Worm (Caenorhabditis elegans) whole organism, young adult: Measurements from ENCODE around the gene dot-1.4.
A peak's percentile ranks its signal among the peaks of the same experiment; 100 is the strongest.

ENCODE experiments used
- B0261.1 ChIP-seq: sonication (generic microtip); optimal IDR thresholded peaks from 2 replicates; lab custom pipeline; 2016; ENCODE audit warnings: mild to moderate bottlenecking, missing genetic modification characterization, moderate library complexity, missing compliant biosample characterization
- D2030.7 ChIP-seq: fragments of 200-800 bp; sonication (Bioruptor generic); IDR thresholded peaks from 2 replicates; pipeline ENCODE4 v1.3.6; 2022; ENCODE audit warnings: missing genetic modification reagents, missing genetic modification characterization, missing compliant biosample characterization
- F10E7.11 ChIP-seq: sonication (generic microtip); optimal IDR thresholded peaks from 2 replicates; lab custom pipeline; 2017; ENCODE audit warnings: mild to moderate bottlenecking, missing genetic modification characterization, moderate library complexity, missing compliant biosample characterization
- F22D6.2 ChIP-seq: sonication (generic microtip); optimal IDR thresholded peaks from 2 replicates; lab custom pipeline; 2016; ENCODE audit warnings: mild to moderate bottlenecking, missing genetic modification characterization, missing compliant biosample characterization
- F39B2.1 ChIP-seq: fragments of 200-800 bp; sonication (Bioruptor generic); IDR thresholded peaks from 2 replicates; pipeline ENCODE4 v1.3.6; 2022; ENCODE audit warnings: missing genetic modification reagents, missing genetic modification characterization, missing compliant biosample characterization
- F57A8.1 ChIP-seq: fragments of 200-800 bp; sonication (Bioruptor generic); optimal IDR thresholded peaks from 2 replicates; lab custom pipeline; 2018; ENCODE audit warnings: mild to moderate bottlenecking, missing genetic modification characterization, moderate library complexity, missing compliant biosample characterization
- K11D2.4 ChIP-seq: fragments of 200-800 bp; sonication (Bioruptor generic); IDR thresholded peaks from 2 replicates; pipeline ENCODE4 v1.3.6; 2022; ENCODE audit warnings: missing genetic modification reagents, missing genetic modification characterization, missing compliant biosample characterization
- Y53G8AR.9 ChIP-seq: fragments of 200-800 bp; sonication (Bioruptor generic); conservative IDR thresholded peaks from 2 replicates; pipeline ENCODE4 v1.3.6; 2022; ENCODE audit warnings: missing genetic modification reagents, missing genetic modification characterization, missing compliant biosample characterization
- Y56A3A.18 ChIP-seq: fragments of 200-800 bp; sonication (Bioruptor generic); IDR thresholded peaks from 2 replicates; pipeline ENCODE4 v1.3.6; 2022; ENCODE audit warnings: missing genetic modification reagents, missing genetic modification characterization, missing compliant biosample characterization
- Y67H2A.10 ChIP-seq: fragments of 200-800 bp; sonication (Bioruptor generic); conservative IDR thresholded peaks from 2 replicates; pipeline ENCODE4 v1.3.6; 2022; ENCODE audit warnings: missing genetic modification reagents, missing genetic modification characterization, missing compliant biosample characterization
- Y79H2A.3 ChIP-seq: fragments of 200-800 bp; sonication (Bioruptor generic); conservative IDR thresholded peaks from 2 replicates; pipeline ENCODE4 v1.3.6; 2022; ENCODE audit warnings: missing genetic modification reagents, missing genetic modification characterization, missing compliant biosample characterization
- aptf-2 ChIP-seq: fragments of 200-800 bp; sonication (Bioruptor generic); conservative IDR thresholded peaks from 2 replicates; pipeline ENCODE4 v1.3.6; 2022; ENCODE audit warnings: missing genetic modification reagents, missing genetic modification characterization, missing compliant biosample characterization
- attf-6 ChIP-seq: fragments of 200-800 bp; sonication (Bioruptor generic); IDR thresholded peaks from 2 replicates; pipeline ENCODE4 v1.3.6; 2022; ENCODE audit warnings: missing genetic modification reagents, missing genetic modification characterization, missing compliant biosample characterization
- bed-2 ChIP-seq: fragments of 200-800 bp; sonication (Bioruptor generic); IDR thresholded peaks from 2 replicates; pipeline ENCODE4 v1.3.6; 2022; ENCODE audit warnings: missing genetic modification reagents, missing genetic modification characterization, missing compliant biosample characterization
- ceh-100 ChIP-seq: fragments of 200-800 bp; sonication (Bioruptor generic); IDR thresholded peaks from 2 replicates; pipeline ENCODE4 v1.3.6; 2022; ENCODE audit warnings: missing genetic modification reagents, missing genetic modification characterization, missing compliant biosample characterization
- chd-7 ChIP-seq: sonication (generic microtip); optimal IDR thresholded peaks from 2 replicates; lab custom pipeline; 2016; ENCODE audit warnings: mild to moderate bottlenecking, missing genetic modification characterization, moderate library complexity, missing compliant biosample characterization
- dpff-1 ChIP-seq: sonication (generic microtip); optimal IDR thresholded peaks from 2 replicates; lab custom pipeline; 2017; ENCODE audit warnings: mild to moderate bottlenecking, missing genetic modification characterization, missing compliant biosample characterization
- ekl-4 ChIP-seq: fragments of 200-800 bp; sonication (Bioruptor generic); IDR thresholded peaks from 2 replicates; pipeline ENCODE4 v1.3.6; 2022; ENCODE audit warnings: missing genetic modification reagents, missing genetic modification characterization, missing compliant biosample characterization
- him-1 ChIP-seq: sonication (generic microtip); optimal IDR thresholded peaks from 2 replicates; lab custom pipeline; 2016; ENCODE audit warnings: missing genotype, missing genetic modification reagents, missing genetic modification characterization, missing compliant biosample characterization
- hsf-1 ChIP-seq: fragments of 200-800 bp; sonication (Bioruptor generic); IDR thresholded peaks from 2 replicates; pipeline ENCODE4 v1.3.6; 2022; ENCODE audit warnings: missing genetic modification reagents, missing genetic modification characterization, missing compliant biosample characterization
- let-526 ChIP-seq: fragments of 200-800 bp; sonication (Bioruptor generic); IDR thresholded peaks from 2 replicates; pipeline ENCODE4 v1.3.6; 2022; ENCODE audit warnings: missing genetic modification reagents, missing genetic modification characterization, missing compliant biosample characterization
- lin-26 ChIP-seq: fragments of 200-800 bp; sonication (Bioruptor generic); IDR thresholded peaks from 2 replicates; pipeline ENCODE4 v1.3.6; 2022; ENCODE audit warnings: missing genetic modification reagents, missing genetic modification characterization, missing compliant biosample characterization
- lin-35 ChIP-seq, 3 experiments: fragments of 150-350 bp in 2 of 3; sonication (generic microtip) in 1 of 3; optimal IDR thresholded peaks; 2 replicates each; lab custom pipeline; 2014 to 2018; ENCODE audit warnings: missing biosample characterization in 3 of 3, missing genetic modification characterization in 3 of 3, missing genetic modification reagents in 3 of 3
- lin-40 ChIP-seq: sonication (generic microtip); optimal IDR thresholded peaks from 2 replicates; lab custom pipeline; 2016; ENCODE audit warnings: missing genetic modification characterization, mild to moderate bottlenecking, missing compliant biosample characterization, missing genotype, missing genetic modification reagents
- madf-3 ChIP-seq: fragments of 200-800 bp; sonication (Bioruptor generic); IDR thresholded peaks from 2 replicates; pipeline ENCODE4 v1.3.6; 2022; ENCODE audit warnings: missing genetic modification reagents, missing genetic modification characterization, missing compliant biosample characterization
- madf-6 ChIP-seq: fragments of 200-800 bp; sonication (Bioruptor generic); IDR thresholded peaks from 2 replicates; pipeline ENCODE4 v1.3.6; 2022; ENCODE audit warnings: missing genetic modification reagents, missing genetic modification characterization, missing compliant biosample characterization
- mxl-1 ChIP-seq: sonication (generic microtip); optimal IDR thresholded peaks from 2 replicates; lab custom pipeline; 2016; ENCODE audit warnings: missing genetic modification characterization, missing compliant biosample characterization
- nfya-1 ChIP-seq: sonication (generic microtip); optimal IDR thresholded peaks from 2 replicates; lab custom pipeline; 2017; ENCODE audit warnings: antibody characterized with exemption, missing compliant biosample characterization, missing genetic modification characterization, borderline replicate concordance; ENCODE audit not compliant: insufficient read depth
- nfya-2 ChIP-seq: fragments of 200-800 bp; sonication (Bioruptor generic); IDR thresholded peaks from 2 replicates; pipeline ENCODE4 v1.3.6; 2022; ENCODE audit warnings: missing genetic modification reagents, missing genetic modification characterization, missing compliant biosample characterization
- nhr-27 ChIP-seq: fragments of 200-800 bp; sonication (Bioruptor generic); optimal IDR thresholded peaks from 2 replicates; lab custom pipeline; 2018; ENCODE audit warnings: mild to moderate bottlenecking, missing genetic modification characterization, moderate library complexity, missing compliant biosample characterization
- rpc-1 ChIP-seq, 2 experiments: fragments of 150-350 bp in 1 of 2; sonication (generic microtip) in 1 of 2; optimal IDR thresholded peaks; 2 replicates each; lab custom pipeline; 2014 to 2018; ENCODE audit warnings: missing biosample characterization in 1 of 2, missing genetic modification characterization in 1 of 2, missing genetic modification reagents in 1 of 2, missing genotype in 1 of 2
- snpc-1.1 ChIP-seq: sonication (generic microtip); optimal IDR thresholded peaks from 2 replicates; lab custom pipeline; 2017; ENCODE audit warnings: missing genetic modification characterization, mild to moderate bottlenecking, missing compliant biosample characterization, antibody characterized with exemption, moderate library complexity, missing genotype, missing genetic modification reagents; ENCODE audit not compliant: insufficient read depth
- tlf-1 ChIP-seq: fragments of 200-800 bp; sonication (Bioruptor generic); optimal IDR thresholded peaks from 2 replicates; lab custom pipeline; 2018; ENCODE audit warnings: mild to moderate bottlenecking, missing genetic modification characterization, missing compliant biosample characterization
- unc-130 ChIP-seq: sonication (generic microtip); optimal IDR thresholded peaks from 2 replicates; lab custom pipeline; 2016; ENCODE audit warnings: missing genetic modification reagents, missing genetic modification characterization, missing compliant biosample characterization
- xnd-1 ChIP-seq: sonication (generic microtip); optimal IDR thresholded peaks from 2 replicates; lab custom pipeline; 2016; ENCODE audit warnings: missing genotype, missing genetic modification reagents, missing genetic modification characterization, missing compliant biosample characterization
- zfh-2 ChIP-seq: fragments of 200-800 bp; sonication (Bioruptor generic); conservative IDR thresholded peaks from 2 replicates; pipeline ENCODE4 v1.3.6; 2022; ENCODE audit warnings: missing genetic modification reagents, missing genetic modification characterization, missing compliant biosample characterization
- zim-3 ChIP-seq: sonication (generic microtip); optimal IDR thresholded peaks from 2 replicates; lab custom pipeline; 2017; ENCODE audit warnings: mild to moderate bottlenecking, missing genetic modification characterization, moderate library complexity, missing compliant biosample characterization
- ztf-18 ChIP-seq: sonication (generic microtip); optimal IDR thresholded peaks from 2 replicates; lab custom pipeline; 2016; ENCODE audit warnings: missing genotype, mild to moderate bottlenecking, missing genetic modification characterization, missing compliant biosample characterization
- ztf-22 ChIP-seq: fragments of 200-800 bp; sonication (Bioruptor generic); optimal IDR thresholded peaks from 2 replicates; lab custom pipeline; 2018; ENCODE audit warnings: mild to moderate bottlenecking, missing genetic modification characterization, moderate library complexity, missing compliant biosample characterization

Gene dot-1.4

ce11 chrX:11933547-11933946, 2.1 kb upstream of the dot-1.4 start (continued):
- TF ChIP-seq hsf-1 (GFP tag; lab: Robert Waterston, UW) = no peak
- no peak for TF ChIP-seq nfya-2 (GFP tag; lab: Robert Waterston, UW)
- TF ChIP-seq dpff-1 = no peak
- no peak; the same call in 1 of the 2 replicates for TF ChIP-seq madf-6
- TF ChIP-seq F57A8.1 (GFP tag; lab: Kevin White, UChicago) = peak; percentile 22
- TF ChIP-seq F39B2.1 = 0 out of 2 replicates have a peak, but pooled peaks have one; percentile 21
- no peak for TF ChIP-seq lin-40
- no peak for TF ChIP-seq aptf-2 (GFP tag; lab: Robert Waterston, UW)
- peak; percentile 86 for TF ChIP-seq D2030.7 (GFP tag; lab: Robert Waterston, UW)
- TF ChIP-seq mxl-1 (tag; lab: Kevin White, UChicago) = peak; percentile 85
- TF ChIP-seq nfya-1 (tag; lab: Kevin White, UChicago) = no peak
- no peak for TF ChIP-seq F22D6.2 (tag; lab: Kevin White, UChicago)
- no peak for TF ChIP-seq let-526
- TF ChIP-seq madf-3 (GFP tag; lab: Robert Waterston, UW) = 0 out of 2 replicates have a peak, but pooled peaks have one; percentile 17
- TF ChIP-seq Y79H2A.3 (GFP tag; lab: Robert Waterston, UW) = no peak
- TF ChIP-seq attf-6 (GFP tag; lab: Robert Waterston, UW) = peak; percentile 63
- TF ChIP-seq ztf-22 = no peak
- no peak for TF ChIP-seq xnd-1 (tag; lab: Kevin White, UChicago)
- no peak for TF ChIP-seq unc-130 (GFP tag; lab: Kevin White, UChicago)
- no peak for TF ChIP-seq zfh-2 (GFP tag; lab: Robert Waterston, UW)
- TF ChIP-seq bed-2 (GFP tag; lab: Robert Waterston, UW) = no peak
- TF ChIP-seq tlf-1 (GFP tag; lab: Kevin White, UChicago) = no peak
- TF ChIP-seq K11D2.4 (GFP tag; lab: Robert Waterston, UW) = no peak
- no peak for TF ChIP-seq nhr-27 (tag; lab: Kevin White, UChicago)
- TF ChIP-seq Y67H2A.10 (GFP tag; lab: Robert Waterston, UW) = no peak
- TF ChIP-seq F10E7.11 (tag; lab: Kevin White, UChicago) = no peak
- peak; percentile 89 for TF ChIP-seq B0261.1 (tag; lab: Kevin White, UChicago)
- no peak for TF ChIP-seq lin-35 (GFP tag; optimal IDR thresholded peaks at IDR 0.05; lab: Kevin White, UChicago)
- peak; percentile 58 for TF ChIP-seq ztf-18 (tag; lab: Kevin White, UChicago)
- TF ChIP-seq snpc-1.1 (tag; lab: Kevin White, UChicago) = no peak
- TF ChIP-seq ekl-4 (GFP tag; lab: Robert Waterston, UW) = no peak
- TF ChIP-seq rpc-1 (optimal IDR thresholded peaks at IDR 0.05; lab: Kevin White, UChicago) = peak; percentile 71
- TF ChIP-seq rpc-1 (tag; optimal IDR thresholded peaks at IDR 0.05; lab: Kevin White, UChicago) = peak; percentile 93
- no peak for TF ChIP-seq ceh-100
- TF ChIP-seq him-1 = peak; percentile 87
- TF ChIP-seq chd-7 (tag; lab: Kevin White, UChicago) = peak; percentile 39
- no peak for TF ChIP-seq lin-26 (GFP tag; lab: Robert Waterston, UW)
- TF ChIP-seq Y53G8AR.9 (GFP tag; lab: Robert Waterston, UW) = no peak
- TF ChIP-seq Y56A3A.18 (GFP tag; lab: Robert Waterston, UW) = 0 out of 2 replicates have a peak, but pooled peaks have one; percentile 42
- peak; percentile 14 for TF ChIP-seq zim-3
